Fruit fly (Drosophila melanogaster) whole organism: ENCODE results near the gene Inx3.

Source experiments
- CG8478 ChIP-seq: fragments of >200 bp; optimal IDR thresholded peaks from 2 replicates; lab custom pipeline; 2018; ENCODE audit warnings: inconsistent platforms
- Dll ChIP-seq: fragments of >200 bp; optimal IDR thresholded peaks from 2 replicates; lab custom pipeline; 2017
- EcR ChIP-seq, 2 experiments: fragments of >200 bp; optimal IDR thresholded peaks; 2 replicates each; lab custom pipeline; 2017; ENCODE audit warnings: missing biosample characterization in 2 of 2, missing genetic modification characterization in 2 of 2, missing genetic modification reagents in 2 of 2
- pan ChIP-seq: fragments of >200 bp; optimal IDR thresholded peaks from 2 replicates; lab custom pipeline; 2017
- psq ChIP-seq: fragments of >200 bp; optimal IDR thresholded peaks from 2 replicates; lab custom pipeline; 2017
- usp ChIP-seq: fragments of >200 bp; optimal IDR thresholded peaks from 2 replicates; lab custom pipeline; 2017; ENCODE audit warnings: missing biosample characterization, missing genetic modification characterization, mixed read lengths

DNA sequence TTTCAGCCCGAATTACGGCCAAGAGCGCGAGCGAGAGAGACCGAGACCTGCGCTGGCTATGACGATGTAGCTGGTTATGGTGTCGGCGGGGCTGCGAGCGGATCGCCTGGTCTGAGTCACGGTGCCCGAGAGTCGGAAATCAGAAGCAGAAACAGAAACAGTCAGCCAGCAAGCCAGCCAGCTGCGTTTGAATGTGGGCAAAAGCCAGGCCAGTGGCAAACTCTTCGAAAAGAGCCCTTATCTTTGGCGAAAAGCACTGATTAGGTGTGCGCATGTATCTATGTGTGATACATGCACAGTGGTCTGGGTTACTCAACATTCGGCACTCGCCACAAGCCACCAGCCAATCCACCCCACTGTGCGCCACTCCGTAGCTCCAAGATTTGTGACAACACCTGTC is 28.1 kb downstream of the Inx3 start:
- TF ChIP-seq CG8478 (no peak), pan (lab: Kevin White, UChicago) (no peak), psq (no peak), usp (GFP tag; lab: Kevin White, UChicago) (no peak), EcR (GFP tag; optimal IDR thresholded peaks at IDR 0.05; lab: Kevin White, UChicago) (no peak), Dll (lab: Kevin White, UChicago) (no peak)
